Worm (Caenorhabditis elegans): ENCODE measurements around the gene glrx-21.
A peak's percentile ranks its signal among the peaks of the same experiment; 100 is the strongest.

The glrx-21 gene

ce11 chrIII:5380554-5380953 lies 34.6 kb upstream of the glrx-21 start:
- TF ChIP-seq ceh-82 (tag; optimal IDR thresholded peaks at IDR 0.05) (no peak), nhr-10 (tag; optimal IDR thresholded peaks at IDR 0.05) (no peak), lin-39 (tag; optimal IDR thresholded peaks at IDR 0.05) (no peak), lin-13 (GFP tag; optimal IDR thresholded peaks at IDR 0.05) (no peak), nhr-25 (tag; optimal IDR thresholded peaks at IDR 0.05) (no peak), blmp-1 (tag; optimal IDR thresholded peaks at IDR 0.05; ENCODE audit: insufficient read depth) (no peak), unc-62 (GFP tag; optimal IDR thresholded peaks at IDR 0.05) (no peak), mbf-1 (tag; optimal IDR thresholded peaks at IDR 0.05) (no peak), nhr-11 (tag; optimal IDR thresholded peaks at IDR 0.05) (no peak), lin-11 (tag; optimal IDR thresholded peaks at IDR 0.05) (no peak), nhr-23 (tag; optimal IDR thresholded peaks at IDR 0.05) (no peak), mdl-1 (tag; optimal IDR thresholded peaks at IDR 0.05) (no peak), unc-39 (tag; optimal IDR thresholded peaks at IDR 0.05) (no peak), unc-55 (GFP tag; optimal IDR thresholded peaks at IDR 0.05) (no peak)

- TF ChIP-seq sma-3 (GFP tag; optimal IDR thresholded peaks at IDR 0.05) (no peak), sma-9 (GFP tag; optimal IDR thresholded peaks at IDR 0.05) (no peak), sma-9 (tag; optimal IDR thresholded peaks at IDR 0.05) (no peak), dmd-4 (tag; optimal IDR thresholded peaks at IDR 0.05) (no peak), egl-27 (tag; optimal IDR thresholded peaks at IDR 0.05) (no peak), ama-1 (optimal IDR thresholded peaks at IDR 0.05) (peak; percentile 30), lin-11 (tag; optimal IDR thresholded peaks at IDR 0.05) (peak; percentile 1), mdl-1 (tag; optimal IDR thresholded peaks at IDR 0.05) (no peak), blmp-1 (tag; optimal IDR thresholded peaks at IDR 0.05; ENCODE audit: insufficient read depth) (no peak), sem-4 (tag; optimal IDR thresholded peaks at IDR 0.05) (no peak), nhr-10 (tag; optimal IDR thresholded peaks at IDR 0.05) (no peak), unc-55 (GFP tag; optimal IDR thresholded peaks at IDR 0.05) (peak; percentile 35), ceh-16 (tag; optimal IDR thresholded peaks at IDR 0.05) (no peak), ztf-1 (GFP tag; conservative IDR thresholded peaks at IDR 0.05) (no peak), crh-2 (tag; optimal IDR thresholded peaks at IDR 0.05) (no peak), skn-1 (tag; optimal IDR thresholded peaks at IDR 0.05) (no peak), nhr-12 (tag; optimal IDR thresholded peaks at IDR 0.05) (no peak), lsy-2 (tag; optimal IDR thresholded peaks at IDR 0.05) (peak in 1 of 2 experiments; percentile 49), C34F6.9 (tag; optimal IDR thresholded peaks at IDR 0.05) (peak; percentile 64), lin-39 (tag; optimal IDR thresholded peaks at IDR 0.05) (no peak), ceh-82 (tag; optimal IDR thresholded peaks at IDR 0.05) (no peak), aly-2 (tag; optimal IDR thresholded peaks at IDR 0.05) (no peak), lin-13 (GFP tag; optimal IDR thresholded peaks at IDR 0.05) (no peak), zag-1 (tag; optimal IDR thresholded peaks at IDR 0.05) (no peak), unc-62 (GFP tag; optimal IDR thresholded peaks at IDR 0.05) (no peak), mbf-1 (tag; optimal IDR thresholded peaks at IDR 0.05) (no peak), R02D3.7 (tag; optimal IDR thresholded peaks at IDR 0.05) (no peak), nhr-77 (tag; optimal IDR thresholded peaks at IDR 0.05) (no peak), nhr-21 (tag; optimal IDR thresholded peaks at IDR 0.05) (no peak), unc-39 (tag; optimal IDR thresholded peaks at IDR 0.05) (no peak), nhr-25 (tag; optimal IDR thresholded peaks at IDR 0.05) (no peak), F13H6.1 (tag; optimal IDR thresholded peaks at IDR 0.05) (no peak), nhr-237 (tag; optimal IDR thresholded peaks at IDR 0.05) (no peak), peb-1 (tag; optimal IDR thresholded peaks at IDR 0.05) (no peak), nhr-6 (tag; optimal IDR thresholded peaks at IDR 0.05) (no peak), fos-1 (tag; optimal IDR thresholded peaks at IDR 0.05) (peak; percentile 15), alr-1 (tag; optimal IDR thresholded peaks at IDR 0.05) (no peak), ztf-4 (tag; optimal IDR thresholded peaks at IDR 0.05) (no peak), nhr-129 (tag; optimal IDR thresholded peaks at IDR 0.05) (peak; percentile 48), snpc-4 (tag; optimal IDR thresholded peaks at IDR 0.05) (no peak), gmeb-1 (tag; optimal IDR thresholded peaks at IDR 0.05) (no peak), elt-3 (tag; optimal IDR thresholded peaks at IDR 0.05) (no peak), Y55F3AM.14 (GFP tag; optimal IDR thresholded peaks at IDR 0.05) (no peak), nhr-23 (tag; optimal IDR thresholded peaks at IDR 0.05) (no peak), elt-1 (tag; optimal IDR thresholded peaks at IDR 0.05) (no peak), ZK546.5 (tag; optimal IDR thresholded peaks at IDR 0.05) (no peak), mab-5 (tag; optimal IDR thresholded peaks at IDR 0.05) (no peak), nhr-11 (tag; optimal IDR thresholded peaks at IDR 0.05) (no peak), ztf-11 (tag; optimal IDR thresholded peaks at IDR 0.05) (no peak)
These were observed 34.0 kb upstream of the glrx-21 start, which contains the start of gene paqr-2 for ce11 chrIII:5379879-5380331. paqr-2 (minus strand) TSS chrIII:5379929.
